Worm (Caenorhabditis elegans) whole organism, midembryonic: ENCODE measurements around the gene cts-1.

Experiments used
- T22C8.4 ChIP-seq: fragments of 200-800 bp; sonication (Bioruptor generic); IDR thresholded peaks from 2 replicates; pipeline ENCODE4 v1.3.6; 2022; ENCODE audit warnings: missing genetic modification characterization, missing compliant biosample characterization
- cog-1 ChIP-seq: sonication (generic microtip); optimal IDR thresholded peaks from 2 replicates; lab custom pipeline; 2016; ENCODE audit warnings: missing genetic modification characterization, missing compliant biosample characterization
- flt-1 ChIP-seq: fragments of 200-800 bp; sonication (Bioruptor generic); IDR thresholded peaks from 2 replicates; pipeline ENCODE4 v1.3.6; 2022; ENCODE audit warnings: missing genetic modification characterization, missing compliant biosample characterization
- klf-2 ChIP-seq: fragments of 200-800 bp; sonication (Bioruptor generic); conservative IDR thresholded peaks from 2 replicates; pipeline ENCODE4 v1.3.6; 2022; ENCODE audit warnings: missing genetic modification reagents, missing genetic modification characterization, missing compliant biosample characterization
- med-1 ChIP-seq: sonication (generic microtip); optimal IDR thresholded peaks from 2 replicates; lab custom pipeline; 2017; ENCODE audit warnings: missing genetic modification characterization, mild to moderate bottlenecking, missing compliant biosample characterization, antibody characterized with exemption, missing genetic modification reagents; ENCODE audit not compliant: insufficient read depth
- ref-1 ChIP-seq: fragments of 200-800 bp; sonication (Bioruptor generic); conservative IDR thresholded peaks from 2 replicates; pipeline ENCODE4 v1.3.6; 2022; ENCODE audit warnings: missing genetic modification reagents, missing genetic modification characterization, missing compliant biosample characterization
- tab-1 ChIP-seq: fragments of 200-800 bp; sonication (Bioruptor generic); IDR thresholded peaks from 2 replicates; pipeline ENCODE4 v1.3.6; 2022; ENCODE audit warnings: missing genetic modification characterization, missing compliant biosample characterization
- ztf-29 ChIP-seq: fragments of 200-800 bp; sonication (Bioruptor generic); IDR thresholded peaks from 2 replicates; pipeline ENCODE4 v1.3.6; 2022; ENCODE audit warnings: missing genetic modification reagents, missing genetic modification characterization, missing compliant biosample characterization

- TF ChIP-seq ref-1 (GFP tag; lab: Robert Waterston, UW) (no peak), ztf-29 (GFP tag; lab: Robert Waterston, UW) (no peak), med-1 (GFP tag; lab: Kevin White, UChicago) (no peak), klf-2 (GFP tag; lab: Robert Waterston, UW) (no peak), T22C8.4 (no peak), flt-1 (GFP tag; lab: Robert Waterston, UW) (no peak), cog-1 (tag; lab: Kevin White, UChicago) (no peak), tab-1 (GFP tag; lab: Robert Waterston, UW) (no peak)
These were observed 36.9 kb upstream of the cts-1 start for ce11 chrIII:10253334-10253733.
